Fruit fly (Drosophila melanogaster): ENCODE results near the gene CG1316.

Gene CG1316

DNA sequence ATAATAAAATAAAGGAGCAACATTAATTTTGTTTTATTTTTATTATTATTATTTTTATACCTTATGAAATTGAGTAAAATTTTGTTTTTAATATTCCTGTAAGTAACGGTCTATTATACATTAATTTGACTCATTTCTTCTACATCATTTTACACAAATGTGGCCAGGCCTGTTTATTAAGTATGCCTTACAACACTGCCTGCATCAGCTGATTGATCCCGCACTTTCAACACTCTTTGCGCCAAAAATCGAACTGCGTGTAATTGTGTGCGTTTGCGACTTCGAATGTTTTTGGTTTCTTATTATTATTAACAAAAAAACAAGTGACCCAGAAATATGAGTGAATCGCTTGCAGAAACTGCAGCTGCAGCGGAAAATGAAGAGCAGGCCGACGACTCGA is 29.6 kb downstream of the CG1316 start, which contains the start of gene Claspin (continued):
- TF ChIP-seq PHDP (tag; optimal IDR thresholded peaks at IDR 0.05), result peak; percentile 40
- TF ChIP-seq Lim3 (GFP tag; IDR thresholded peaks at IDR 0.05), result no peak
- TF ChIP-seq Vsx1 (GFP tag; optimal IDR thresholded peaks at IDR 0.05), result no peak
- TF ChIP-seq Deaf1 (tag; optimal IDR thresholded peaks at IDR 0.05), result no peak
- peak; percentile 94 for TF ChIP-seq gcm (GFP tag; optimal IDR thresholded peaks at IDR 0.05)
- 0 out of 2 replicates have a peak, but pooled peaks have one; percentile 2 for TF ChIP-seq CG16779 (GFP tag; IDR thresholded peaks at IDR 0.05)
- TF ChIP-seq CG12659 (GFP tag; optimal IDR thresholded peaks at IDR 0.05), result peak; percentile 66
- TF ChIP-seq fd64A (GFP tag; optimal IDR thresholded peaks at IDR 0.05), result no peak
- TF ChIP-seq esg (GFP tag; conservative IDR thresholded peaks at IDR 0.05), result no peak
- no peak for TF ChIP-seq tll (GFP tag; optimal IDR thresholded peaks at IDR 0.05)
- no peak for TF ChIP-seq CkIIα-i1 (GFP tag; IDR thresholded peaks at IDR 0.05)
- peak; percentile 66 for TF ChIP-seq CG9797 (GFP tag; optimal IDR thresholded peaks at IDR 0.05)
- peak; percentile 34 for TF ChIP-seq CG3065 (GFP tag; optimal IDR thresholded peaks at IDR 0.05)
- TF ChIP-seq CG10321 (GFP tag; IDR thresholded peaks at IDR 0.05), result no peak
- TF ChIP-seq CG16863 (GFP tag; optimal IDR thresholded peaks at IDR 0.05), result peak; percentile 5
- no peak for TF ChIP-seq CG11085 (GFP tag; IDR thresholded peaks at IDR 0.05)
- TF ChIP-seq Max (GFP tag; optimal IDR thresholded peaks at IDR 0.05), result peak; percentile 19
- TF ChIP-seq CG6854 (GFP tag; optimal IDR thresholded peaks at IDR 0.05), result no peak
- no peak for TF ChIP-seq mld (GFP tag; IDR thresholded peaks at IDR 0.05; ENCODE audit: partially characterized antibody)
- TF ChIP-seq crp (GFP tag; optimal IDR thresholded peaks at IDR 0.05), result peak; percentile 97 to 99
- no peak; the same call in 1 of the 2 replicates for TF ChIP-seq klu (GFP tag; IDR thresholded peaks at IDR 0.05)
- peak; percentile 27 for TF ChIP-seq CG1602 (GFP tag; optimal IDR thresholded peaks at IDR 0.05)
- no peak for TF ChIP-seq CG13775 (GFP tag; optimal IDR thresholded peaks at IDR 0.05)
- TF ChIP-seq HmgD (GFP tag; optimal IDR thresholded peaks at IDR 0.05), result peak; percentile 58
- TF ChIP-seq CG18011 (GFP tag; optimal IDR thresholded peaks at IDR 0.05), result no peak
- TF ChIP-seq CG11093 (GFP tag; IDR thresholded peaks at IDR 0.05), result no peak
- TF ChIP-seq CG3407 (GFP tag; optimal IDR thresholded peaks at IDR 0.05), result no peak
- peak; percentile 54 for TF ChIP-seq CG17912 (GFP tag; optimal IDR thresholded peaks at IDR 0.05)
- TF ChIP-seq Asciz (GFP tag; optimal IDR thresholded peaks at IDR 0.05), result no peak
- peak; percentile 1 for TF ChIP-seq CG30020 (tag; optimal IDR thresholded peaks at IDR 0.05)
- TF ChIP-seq Bgb (GFP tag; IDR thresholded peaks at IDR 0.05; ENCODE audit: partially characterized antibody), result peak; percentile 65
- no peak for TF ChIP-seq CG11504 (tag; optimal IDR thresholded peaks at IDR 0.05)
- TF ChIP-seq her (GFP tag; optimal IDR thresholded peaks at IDR 0.05), result peak; percentile 10
- TF ChIP-seq Sry-δ (GFP tag; optimal IDR thresholded peaks at IDR 0.05), result peak; percentile 7
- TF ChIP-seq sens-2 (GFP tag; IDR thresholded peaks at IDR 0.05), result no peak
- TF ChIP-seq Kr (GFP tag; optimal IDR thresholded peaks at IDR 0.05), result no peak
- TF ChIP-seq slbo (GFP tag; IDR thresholded peaks at IDR 0.05), result peak; percentile 72
- no peak for TF ChIP-seq CG7556 (GFP tag; optimal IDR thresholded peaks at IDR 0.05)
- no peak for TF ChIP-seq schlank (tag; optimal IDR thresholded peaks at IDR 0.05)
- peak; percentile 42 for TF ChIP-seq Elba2 (GFP tag; optimal IDR thresholded peaks at IDR 0.05)
- no peak for TF ChIP-seq pfk (GFP tag; optimal IDR thresholded peaks at IDR 0.05)
- no peak for TF ChIP-seq CG8388 (GFP tag; optimal IDR thresholded peaks at IDR 0.05)
- no peak for TF ChIP-seq Poxn (GFP tag; IDR thresholded peaks at IDR 0.05)
- no peak for TF ChIP-seq CG31365 (tag; optimal IDR thresholded peaks at IDR 0.05)
- TF ChIP-seq B-H2 (GFP tag; optimal IDR thresholded peaks at IDR 0.05), result peak; percentile 65
- TF ChIP-seq crol (GFP tag; IDR thresholded peaks at IDR 0.05), result no peak
- no peak for TF ChIP-seq Dad (GFP tag; optimal IDR thresholded peaks at IDR 0.05)
- TF ChIP-seq ab (GFP tag; optimal IDR thresholded peaks at IDR 0.05), result no peak
- TF ChIP-seq CG14667 (GFP tag; IDR thresholded peaks at IDR 0.05), result no peak
- no peak for TF ChIP-seq Doc2 (GFP tag; IDR thresholded peaks at IDR 0.05)
- peak; percentile 65 for TF ChIP-seq lilli (GFP tag; optimal IDR thresholded peaks at IDR 0.05)
